Worm (Caenorhabditis elegans) whole organism, early embryonic: ENCODE results near the gene C36B7.1.

ENCODE experiments used
- ama-1 ChIP-seq: fragments of 150-350 bp; optimal IDR thresholded peaks from 2 replicates; lab custom pipeline; 2014
- flt-1 ChIP-seq: fragments of 200-800 bp; sonication (Bioruptor generic); IDR thresholded peaks from 2 replicates; pipeline ENCODE4 v1.3.6; 2022; ENCODE audit warnings: missing genetic modification characterization, missing compliant biosample characterization

ce11 chrX:7122655-7123054 lies 10.0 kb downstream of the C36B7.1 start:
- TF ChIP-seq ama-1 (no peak), flt-1 (GFP tag; lab: Robert Waterston, UW) (no peak)
